Fruit fly (Drosophila melanogaster) whole organism, embryonic: ENCODE results near the gene CG6168.

Source experiments
- Atf3 ChIP-seq: fragments of 200-800 bp; sonication (Bioruptor generic); optimal IDR thresholded peaks from 3 replicates; lab custom pipeline; 2016; ENCODE audit warnings: missing biosample characterization, missing genetic modification characterization
- CG10321 ChIP-seq: fragments of 200-800 bp; sonication (Bioruptor generic); IDR thresholded peaks from 2 replicates; pipeline ENCODE4 v1.3.6; 2022; ENCODE audit warnings: missing biosample characterization, missing genetic modification characterization
- CG11093 ChIP-seq: fragments of 200-800 bp; sonication (Bioruptor generic); IDR thresholded peaks from 3 replicates; pipeline ENCODE4 v1.3.6; 2022; ENCODE audit warnings: missing biosample characterization, missing genetic modification characterization
- CG12219 ChIP-seq: fragments of 200-800 bp; sonication (Bioruptor generic); optimal IDR thresholded peaks from 3 replicates; lab custom pipeline; 2018; ENCODE audit warnings: missing biosample characterization, mild to moderate bottlenecking, missing genetic modification characterization
- CG13123 ChIP-seq: fragments of 200-800 bp; sonication (Bioruptor generic); optimal IDR thresholded peaks from 2 replicates; lab custom pipeline; 2016; ENCODE audit warnings: missing biosample characterization, missing genetic modification characterization
- CG13424 ChIP-seq: fragments of 200-800 bp; sonication (Bioruptor generic); optimal IDR thresholded peaks from 2 replicates; lab custom pipeline; 2019; ENCODE audit warnings: missing biosample characterization, mild to moderate bottlenecking, missing genetic modification characterization, moderate library complexity
- CG15011 ChIP-seq: fragments of 200-800 bp; sonication (Bioruptor generic); optimal IDR thresholded peaks from 3 replicates; lab custom pipeline; 2018; ENCODE audit warnings: missing biosample characterization, mild to moderate bottlenecking, missing genetic modification characterization
- CG1529 ChIP-seq: fragments of 200-800 bp; sonication (Bioruptor generic); optimal IDR thresholded peaks from 3 replicates; lab custom pipeline; 2018; ENCODE audit warnings: missing biosample characterization, missing genetic modification characterization
- CG15479 ChIP-seq: fragments of 200-800 bp; sonication (Bioruptor generic); optimal IDR thresholded peaks from 3 replicates; lab custom pipeline; 2019; ENCODE audit warnings: missing biosample characterization, mild to moderate bottlenecking, missing genetic modification characterization, moderate library complexity
- CG15514 ChIP-seq: fragments of 200-800 bp; sonication (Bioruptor generic); optimal IDR thresholded peaks from 3 replicates; lab custom pipeline; 2017; ENCODE audit warnings: missing biosample characterization, missing genetic modification characterization, mild to moderate bottlenecking, moderate library complexity, missing genetic modification reagents
- CG15696 ChIP-seq: fragments of 200-800 bp; sonication (Bioruptor generic); optimal IDR thresholded peaks from 2 replicates; lab custom pipeline; 2019; ENCODE audit warnings: missing biosample characterization, mild to moderate bottlenecking, missing genetic modification characterization, moderate library complexity
- CG1603 ChIP-seq: fragments of 200-800 bp; sonication (Bioruptor generic); optimal IDR thresholded peaks from 2 replicates; lab custom pipeline; 2019; ENCODE audit warnings: missing biosample characterization, mild to moderate bottlenecking, missing genetic modification characterization, moderate library complexity
- CG1792 ChIP-seq: fragments of 200-800 bp; sonication (Bioruptor generic); optimal IDR thresholded peaks from 2 replicates; lab custom pipeline; 2016; ENCODE audit warnings: missing biosample characterization, missing genetic modification characterization
- CG18011 ChIP-seq: fragments of 200-800 bp; sonication (Bioruptor generic); optimal IDR thresholded peaks from 2 replicates; lab custom pipeline; 2017; ENCODE audit warnings: missing biosample characterization, missing genetic modification characterization, mild to moderate bottlenecking, moderate library complexity, missing genotype
- CG2116 ChIP-seq: fragments of 200-800 bp; sonication (Bioruptor generic); optimal IDR thresholded peaks from 3 replicates; lab custom pipeline; 2018; ENCODE audit warnings: missing biosample characterization, mild to moderate bottlenecking, missing genetic modification characterization
- CG33213 ChIP-seq: fragments of 200-800 bp; sonication (Bioruptor generic); optimal IDR thresholded peaks from 3 replicates; lab custom pipeline; 2016; ENCODE audit warnings: missing biosample characterization, missing genetic modification characterization
- CG4424 ChIP-seq: fragments of 200-800 bp; sonication (Bioruptor generic); optimal IDR thresholded peaks from 3 replicates; lab custom pipeline; 2016; ENCODE audit warnings: missing biosample characterization, missing genetic modification characterization
- CG5245 ChIP-seq: fragments of 200-800 bp; sonication (Bioruptor generic); optimal IDR thresholded peaks from 3 replicates; lab custom pipeline; 2016; ENCODE audit warnings: missing biosample characterization, missing genetic modification characterization
- CG6791 ChIP-seq: fragments of 200-800 bp; sonication (Bioruptor generic); IDR thresholded peaks from 3 replicates; pipeline ENCODE4 v1.3.6; 2022; ENCODE audit warnings: missing biosample characterization, missing genetic modification characterization; ENCODE audit not compliant: partially characterized antibody
- CG8478 ChIP-seq: fragments of >200 bp; optimal IDR thresholded peaks from 2 replicates; lab custom pipeline; 2018
- CG9727 ChIP-seq: fragments of 200-800 bp; sonication (Bioruptor generic); optimal IDR thresholded peaks from 3 replicates; lab custom pipeline; 2017; ENCODE audit warnings: missing biosample characterization, mild to moderate bottlenecking, missing genetic modification characterization
- CG9932 ChIP-seq: fragments of 200-800 bp; sonication (Bioruptor generic); IDR thresholded peaks from 2 replicates; pipeline ENCODE4 v1.3.6; 2022; ENCODE audit warnings: missing biosample characterization, missing genetic modification characterization
- Dbx ChIP-seq: fragments of 200-800 bp; sonication (Bioruptor generic); IDR thresholded peaks from 3 replicates; pipeline ENCODE4 v1.3.6; 2022; ENCODE audit warnings: missing biosample characterization, missing genetic modification characterization
- Doc2 ChIP-seq: fragments of 200-800 bp; sonication (Bioruptor generic); IDR thresholded peaks from 2 replicates; pipeline ENCODE4 v1.3.6; 2022; ENCODE audit warnings: missing biosample characterization, missing genetic modification characterization
- Drgx ChIP-seq: fragments of 200-800 bp; sonication (Bioruptor generic); IDR thresholded peaks from 2 replicates; pipeline ENCODE4 v1.3.6; 2022; ENCODE audit warnings: missing biosample characterization, missing genetic modification characterization
- E2f2 ChIP-seq: fragments of 200-800 bp; sonication (Bioruptor generic); IDR thresholded peaks from 2 replicates; pipeline ENCODE4 v1.3.6; 2022; ENCODE audit warnings: missing biosample characterization, missing genetic modification characterization
- Eip74EF ChIP-seq, 2 experiments: fragments of 200-800 bp in 1 of 2; fragments of >200 bp in 1 of 2; sonication (Bioruptor generic) in 1 of 2; optimal IDR thresholded peaks; 2 replicates each; lab custom pipeline; 2017 to 2019; ENCODE audit warnings: missing biosample characterization in 2 of 2, missing genetic modification characterization in 2 of 2, mild to moderate bottlenecking in 1 of 2, moderate library complexity in 1 of 2
- Gug ChIP-seq: fragments of 200-800 bp; sonication (Bioruptor generic); IDR thresholded peaks from 4 replicates; pipeline ENCODE4 v1.3.6; 2022; ENCODE audit warnings: missing biosample characterization, missing genetic modification characterization
- Hr3 ChIP-seq: fragments of 200-800 bp; sonication (Bioruptor generic); optimal IDR thresholded peaks from 3 replicates; lab custom pipeline; 2016; ENCODE audit warnings: missing biosample characterization, missing genetic modification characterization
- Kr ChIP-seq: fragments of 200-800 bp; sonication (Bioruptor generic); optimal IDR thresholded peaks from 2 replicates; lab custom pipeline; 2017; ENCODE audit warnings: missing biosample characterization, mild to moderate bottlenecking, missing genetic modification characterization
- Lhr ChIP-seq: fragments of 200-800 bp; sonication (Bioruptor generic); optimal IDR thresholded peaks from 3 replicates; lab custom pipeline; 2017; ENCODE audit warnings: mild to moderate bottlenecking, missing biosample characterization, missing genetic modification reagents, missing genetic modification characterization
- NFAT ChIP-seq: fragments of 200-800 bp; sonication (Bioruptor generic); IDR thresholded peaks from 2 replicates; pipeline ENCODE4 v1.3.6; 2022; ENCODE audit warnings: missing biosample characterization, missing genetic modification characterization
- Nf-YC ChIP-seq: fragments of 200-800 bp; optimal IDR thresholded peaks from 3 replicates; lab custom pipeline; 2019; ENCODE audit warnings: missing biosample characterization, mild to moderate bottlenecking, missing genetic modification characterization, moderate library complexity
- Xrp1 ChIP-seq: fragments of 200-800 bp; sonication (Bioruptor generic); IDR thresholded peaks from 2 replicates; pipeline ENCODE4 v1.3.6; 2022; ENCODE audit warnings: missing biosample characterization, missing genetic modification characterization
- abd-A ChIP-seq: fragments of 200-800 bp; sonication (Bioruptor generic); optimal IDR thresholded peaks from 3 replicates; lab custom pipeline; 2019; ENCODE audit warnings: missing biosample characterization, mild to moderate bottlenecking, missing genetic modification characterization, moderate library complexity
- ase ChIP-seq: fragments of 200-800 bp; sonication (Bioruptor generic); IDR thresholded peaks from 3 replicates; pipeline ENCODE4 v1.3.6; 2022; ENCODE audit warnings: missing biosample characterization, missing genetic modification characterization
- exex ChIP-seq: fragments of 200-800 bp; sonication (Bioruptor generic); optimal IDR thresholded peaks from 4 replicates; lab custom pipeline; 2018; ENCODE audit warnings: missing biosample characterization, mild to moderate bottlenecking, missing genetic modification characterization, moderate library complexity
- fd3F ChIP-seq: fragments of 200-800 bp; sonication (Bioruptor generic); optimal IDR thresholded peaks from 2 replicates; lab custom pipeline; 2018; ENCODE audit warnings: missing biosample characterization, mild to moderate bottlenecking, missing genetic modification characterization, moderate library complexity
- fd64A ChIP-seq: fragments of 200-800 bp; sonication (Bioruptor generic); optimal IDR thresholded peaks from 3 replicates; lab custom pipeline; 2018; ENCODE audit warnings: missing biosample characterization, mild to moderate bottlenecking, missing genetic modification characterization
- jigr1 ChIP-seq: fragments of 200-800 bp; sonication (Bioruptor generic); IDR thresholded peaks from 3 replicates; pipeline ENCODE4 v1.3.6; 2022; ENCODE audit warnings: missing biosample characterization, missing genetic modification characterization
- pfk ChIP-seq: fragments of 200-800 bp; sonication (Bioruptor generic); optimal IDR thresholded peaks from 2 replicates; lab custom pipeline; 2018; ENCODE audit warnings: missing biosample characterization, mild to moderate bottlenecking, missing genetic modification characterization, moderate library complexity
- pita ChIP-seq: fragments of 200-800 bp; sonication (Bioruptor generic); optimal IDR thresholded peaks from 2 replicates; lab custom pipeline; 2017; ENCODE audit warnings: missing biosample characterization, mild to moderate bottlenecking, missing genetic modification characterization
- pzg ChIP-seq: fragments of 200-800 bp; sonication (Bioruptor generic); optimal IDR thresholded peaks from 3 replicates; lab custom pipeline; 2018; ENCODE audit warnings: missing biosample characterization, mild to moderate bottlenecking, missing genetic modification characterization, moderate library complexity
- repo ChIP-seq: fragments of 200-800 bp; sonication (Bioruptor generic); optimal IDR thresholded peaks from 2 replicates; lab custom pipeline; 2016; ENCODE audit warnings: missing biosample characterization, missing genetic modification characterization
- tin ChIP-seq: fragments of 200-800 bp; sonication (Bioruptor generic); optimal IDR thresholded peaks from 3 replicates; lab custom pipeline; 2016; ENCODE audit warnings: missing biosample characterization, missing genetic modification characterization
- unc-4 ChIP-seq: fragments of 200-800 bp; sonication (Bioruptor generic); IDR thresholded peaks from 2 replicates; pipeline ENCODE4 v1.3.6; 2022; ENCODE audit warnings: missing biosample characterization, missing genetic modification characterization; ENCODE audit not compliant: partially characterized antibody
- vfl ChIP-seq: fragments of 200-800 bp; sonication (Bioruptor generic); optimal IDR thresholded peaks from 2 replicates; lab custom pipeline; 2016; ENCODE audit warnings: missing biosample characterization, missing genetic modification characterization
- vnd ChIP-seq: fragments of 200-800 bp; sonication (Bioruptor generic); IDR thresholded peaks from 3 replicates; pipeline ENCODE4 v1.3.6; 2022; ENCODE audit warnings: missing biosample characterization, missing genetic modification characterization; ENCODE audit not compliant: partially characterized antibody

Gene CG6168

DNA sequence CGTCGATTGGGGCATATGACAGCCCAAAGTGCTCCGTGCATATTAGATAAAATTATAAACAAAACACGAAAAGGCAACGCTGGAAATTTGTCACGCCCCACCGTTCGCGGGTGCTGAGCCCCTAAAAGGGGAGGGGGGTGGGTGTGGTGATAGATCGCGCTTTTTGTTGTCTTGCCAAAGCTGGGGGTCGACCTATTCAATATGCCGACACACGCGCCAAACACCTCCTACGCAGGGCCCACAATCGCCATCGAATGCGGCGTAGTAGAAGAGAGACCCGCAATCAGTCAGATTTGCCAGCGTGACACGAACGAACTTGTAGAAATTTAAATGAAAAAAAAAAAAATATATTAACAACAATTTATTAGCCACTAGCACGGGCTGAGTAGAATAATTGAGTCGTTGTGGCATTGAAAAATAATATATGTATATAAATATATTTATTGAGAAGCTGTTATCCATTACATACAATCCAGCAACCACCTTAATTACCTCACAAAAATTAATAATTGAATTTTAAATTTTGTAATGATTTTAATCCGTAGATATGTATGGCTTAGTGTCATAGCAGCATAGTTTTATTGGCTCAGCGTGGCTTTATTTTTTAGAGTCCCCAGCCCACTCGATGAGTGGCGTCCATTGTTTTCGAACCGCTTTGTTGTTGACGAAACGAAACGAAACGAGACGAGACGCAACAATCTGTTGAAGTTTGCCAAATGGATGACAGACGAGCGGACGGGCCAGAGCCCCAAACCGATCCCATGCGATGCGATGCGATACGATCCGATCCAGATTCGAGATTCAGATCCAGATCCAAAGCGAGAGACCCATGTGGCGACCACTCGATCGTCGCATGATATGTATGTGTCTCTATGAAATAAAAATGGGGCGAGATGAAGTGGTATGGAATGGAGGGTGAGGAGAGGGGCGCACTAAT lies 27.7 kb upstream of the CG6168 start (continued):
- TF ChIP-seq CG15479 (no peak), CG15514 (GFP tag; lab: Kevin White, UChicago) (peak; percentile 55), pzg (GFP tag; lab: Kevin White, UChicago) (no peak), CG18011 (GFP tag; lab: Kevin White, UChicago) (peak; percentile 77), CG2116 (GFP tag; lab: Kevin White, UChicago) (peak; percentile 41), Eip74EF (GFP tag; optimal IDR thresholded peaks at IDR 0.05; lab: Kevin White, UChicago) (peak in 1 of 2 experiments; percentile 85), Hr3 (GFP tag; lab: Kevin White, UChicago) (peak; percentile 83), vnd (GFP tag; lab: Robert Waterston, UW) (no peak), Xrp1 (GFP tag; lab: Robert Waterston, UW) (peak; percentile 89), exex (tag; lab: Kevin White, UChicago) (peak; percentile 70), CG1792 (GFP tag; lab: Kevin White, UChicago) (no peak), CG6791 (GFP tag; lab: Robert Waterston, UW) (no peak), CG9932 (peak; percentile 93), pfk (GFP tag; lab: Kevin White, UChicago) (peak; percentile 3), CG8478 (lab: Kevin White, UChicago) (no peak), Nf-YC (tag; lab: Kevin White, UChicago) (peak; percentile 52), CG4424 (GFP tag; lab: Kevin White, UChicago) (peak; percentile 76), CG15696 (tag; lab: Kevin White, UChicago) (peak; percentile 60), Lhr (GFP tag; lab: Kevin White, UChicago) (peak; percentile 34), CG33213 (GFP tag; lab: Kevin White, UChicago) (no peak), CG10321 (GFP tag; lab: Robert Waterston, UW) (peak; percentile 69), CG1529 (GFP tag; lab: Kevin White, UChicago) (peak; percentile 73), CG13123 (GFP tag; lab: Kevin White, UChicago) (peak; percentile 55), repo (GFP tag; lab: Kevin White, UChicago) (no peak), vfl (GFP tag; lab: Kevin White, UChicago) (no peak), CG12219 (peak; percentile 81), Doc2 (peak; percentile 63; the same call in 1 of the 2 replicates), pita (GFP tag; lab: Kevin White, UChicago) (no peak), Drgx (peak; percentile 87), CG13424 (tag; lab: Kevin White, UChicago) (peak; percentile 96), ase (peak; percentile 89), Atf3 (GFP tag; lab: Kevin White, UChicago) (no peak), NFAT (peak; percentile 58), tin (GFP tag; lab: Kevin White, UChicago) (peak; percentile 41), Kr (no peak), Gug (no peak; the same call in 3 of the 4 replicates), CG9727 (GFP tag; lab: Kevin White, UChicago) (peak; percentile 79), CG11093 (GFP tag; lab: Robert Waterston, UW) (peak; percentile 75; the same call in 1 of the 3 replicates), jigr1 (GFP tag; lab: Robert Waterston, UW) (peak; percentile 81), Dbx (peak; percentile 83), CG1603 (no peak), abd-A (peak; percentile 37), fd3F (peak; percentile 94), E2f2 (GFP tag; lab: Robert Waterston, UW) (peak; percentile 77), fd64A (no peak), unc-4 (GFP tag; lab: Robert Waterston, UW) (no peak), CG15011 (GFP tag; lab: Kevin White, UChicago) (peak; percentile 65), CG5245 (GFP tag; lab: Kevin White, UChicago) (no peak)
